Worm (Caenorhabditis elegans) whole organism, young adult: ENCODE data around the gene F38B6.3.

Source experiments
- B0019.2 ChIP-seq: fragments of 200-800 bp; sonication (Bioruptor generic); conservative IDR thresholded peaks from 2 replicates; pipeline ENCODE4 v1.3.6; 2022; ENCODE audit warnings: missing genetic modification reagents, missing genetic modification characterization, missing compliant biosample characterization
- B0336.3 ChIP-seq: fragments of 200-800 bp; sonication (Bioruptor generic); IDR thresholded peaks from 2 replicates; pipeline ENCODE4 v1.3.6; 2022; ENCODE audit warnings: missing genetic modification characterization, missing compliant biosample characterization
- C06A6.2 ChIP-seq: fragments of 200-800 bp; sonication (Bioruptor generic); conservative IDR thresholded peaks from 2 replicates; pipeline ENCODE4 v1.3.6; 2022; ENCODE audit warnings: missing genetic modification characterization, missing compliant biosample characterization
- F22D6.2 ChIP-seq: sonication (generic microtip); optimal IDR thresholded peaks from 2 replicates; lab custom pipeline; 2016; ENCODE audit warnings: mild to moderate bottlenecking, missing genetic modification characterization, missing compliant biosample characterization
- F23B12.7 ChIP-seq: sonication (generic microtip); optimal IDR thresholded peaks from 2 replicates; lab custom pipeline; 2017; ENCODE audit warnings: missing genetic modification characterization, mild to moderate bottlenecking, missing compliant biosample characterization, antibody characterized with exemption, moderate library complexity; ENCODE audit not compliant: insufficient read depth
- F52B5.7 ChIP-seq: sonication (generic microtip); optimal IDR thresholded peaks from 2 replicates; lab custom pipeline; 2016; ENCODE audit warnings: mild to moderate bottlenecking, missing genetic modification characterization, missing compliant biosample characterization
- K11D2.4 ChIP-seq: fragments of 200-800 bp; sonication (Bioruptor generic); IDR thresholded peaks from 2 replicates; pipeline ENCODE4 v1.3.6; 2022; ENCODE audit warnings: missing genetic modification reagents, missing genetic modification characterization, missing compliant biosample characterization
- K12H6.12 ChIP-seq: fragments of 200-800 bp; sonication (Bioruptor generic); optimal IDR thresholded peaks from 2 replicates; lab custom pipeline; 2018; ENCODE audit warnings: mild to moderate bottlenecking, missing genetic modification characterization, missing compliant biosample characterization
- Y53G8AR.9 ChIP-seq: fragments of 200-800 bp; sonication (Bioruptor generic); conservative IDR thresholded peaks from 2 replicates; pipeline ENCODE4 v1.3.6; 2022; ENCODE audit warnings: missing genetic modification reagents, missing genetic modification characterization, missing compliant biosample characterization
- Y79H2A.3 ChIP-seq: fragments of 200-800 bp; sonication (Bioruptor generic); conservative IDR thresholded peaks from 2 replicates; pipeline ENCODE4 v1.3.6; 2022; ENCODE audit warnings: missing genetic modification reagents, missing genetic modification characterization, missing compliant biosample characterization
- Y95B8A.8 ChIP-seq: fragments of 200-800 bp; sonication (Bioruptor generic); IDR thresholded peaks from 2 replicates; pipeline ENCODE4 v1.3.6; 2022; ENCODE audit warnings: missing genetic modification reagents, missing genetic modification characterization, missing compliant biosample characterization
- ZK185.1 ChIP-seq: sonication (generic microtip); optimal IDR thresholded peaks from 2 replicates; lab custom pipeline; 2016; ENCODE audit warnings: mild to moderate bottlenecking, missing genetic modification characterization, missing compliant biosample characterization; ENCODE audit not compliant: poor library complexity, severe bottlenecking
- atf-7 ChIP-seq: sonication (generic microtip); optimal IDR thresholded peaks from 2 replicates; lab custom pipeline; 2017; ENCODE audit warnings: mild to moderate bottlenecking, missing genetic modification characterization, missing compliant biosample characterization
- athp-1 ChIP-seq: sonication (generic microtip); optimal IDR thresholded peaks from 2 replicates; lab custom pipeline; 2017; ENCODE audit warnings: mild to moderate bottlenecking, missing genetic modification characterization, missing compliant biosample characterization
- attf-6 ChIP-seq: fragments of 200-800 bp; sonication (Bioruptor generic); IDR thresholded peaks from 2 replicates; pipeline ENCODE4 v1.3.6; 2022; ENCODE audit warnings: missing genetic modification reagents, missing genetic modification characterization, missing compliant biosample characterization
- cebp-1 ChIP-seq, 2 experiments: fragments of 200-800 bp in 1 of 2; sonication (Bioruptor generic) in 1 of 2; sonication (generic microtip) in 1 of 2; IDR thresholded peaks in 1 of 2; optimal IDR thresholded peaks in 1 of 2; 2 replicates each; pipeline versions ENCODE4 v1.3.6 to Lab custom; 2017 to 2022; ENCODE audit warnings: missing compliant biosample characterization in 2 of 2, missing genetic modification characterization in 2 of 2, mild to moderate bottlenecking in 1 of 2, missing genetic modification reagents in 1 of 2, moderate library complexity in 1 of 2
- ceh-100 ChIP-seq: fragments of 200-800 bp; sonication (Bioruptor generic); IDR thresholded peaks from 2 replicates; pipeline ENCODE4 v1.3.6; 2022; ENCODE audit warnings: missing genetic modification reagents, missing genetic modification characterization, missing compliant biosample characterization
- ceh-27 ChIP-seq: fragments of 200-800 bp; sonication (Bioruptor generic); optimal IDR thresholded peaks from 2 replicates; lab custom pipeline; 2018; ENCODE audit warnings: mild to moderate bottlenecking, missing genetic modification characterization, moderate library complexity, missing compliant biosample characterization
- ceh-40 ChIP-seq: fragments of 200-800 bp; sonication (Bioruptor generic); IDR thresholded peaks from 2 replicates; pipeline ENCODE4 v1.3.6; 2022; ENCODE audit warnings: missing genetic modification characterization, missing compliant biosample characterization
- ceh-91 ChIP-seq: fragments of 200-800 bp; sonication (Bioruptor generic); IDR thresholded peaks from 2 replicates; pipeline ENCODE4 v1.3.6; 2022; ENCODE audit warnings: missing genetic modification reagents, missing genetic modification characterization, missing compliant biosample characterization
- chd-7 ChIP-seq: sonication (generic microtip); optimal IDR thresholded peaks from 2 replicates; lab custom pipeline; 2016; ENCODE audit warnings: mild to moderate bottlenecking, missing genetic modification characterization, moderate library complexity, missing compliant biosample characterization
- dpff-1 ChIP-seq: sonication (generic microtip); optimal IDR thresholded peaks from 2 replicates; lab custom pipeline; 2017; ENCODE audit warnings: mild to moderate bottlenecking, missing genetic modification characterization, missing compliant biosample characterization
- egrh-3 ChIP-seq: fragments of 200-800 bp; sonication (Bioruptor generic); IDR thresholded peaks from 2 replicates; pipeline ENCODE4 v1.3.6; 2022; ENCODE audit warnings: missing genetic modification reagents, missing genetic modification characterization, missing compliant biosample characterization
- hmg-1.2 ChIP-seq: fragments of 200-800 bp; sonication (Bioruptor generic); IDR thresholded peaks from 2 replicates; pipeline ENCODE4 v1.3.6; 2022; ENCODE audit warnings: missing genetic modification reagents, missing genetic modification characterization, missing compliant biosample characterization
- hsf-1 ChIP-seq: fragments of 200-800 bp; sonication (Bioruptor generic); IDR thresholded peaks from 2 replicates; pipeline ENCODE4 v1.3.6; 2022; ENCODE audit warnings: missing genetic modification reagents, missing genetic modification characterization, missing compliant biosample characterization
- let-607 ChIP-seq, 2 experiments: fragments of 200-800 bp in 1 of 2; sonication (Bioruptor generic) in 1 of 2; sonication (generic microtip) in 1 of 2; optimal IDR thresholded peaks; 2 replicates each; lab custom pipeline; 2016 to 2018; ENCODE audit warnings: mild to moderate bottlenecking in 2 of 2, missing compliant biosample characterization in 2 of 2, missing genetic modification characterization in 2 of 2, moderate library complexity in 2 of 2, missing genotype in 1 of 2
- lin-35 ChIP-seq, 3 experiments: fragments of 150-350 bp in 2 of 3; sonication (generic microtip) in 1 of 3; optimal IDR thresholded peaks; 2 replicates each; lab custom pipeline; 2014 to 2018; ENCODE audit warnings: missing biosample characterization in 3 of 3, missing genetic modification characterization in 3 of 3, missing genetic modification reagents in 3 of 3
- lin-40 ChIP-seq: sonication (generic microtip); optimal IDR thresholded peaks from 2 replicates; lab custom pipeline; 2016; ENCODE audit warnings: missing genetic modification characterization, mild to moderate bottlenecking, missing compliant biosample characterization, missing genotype, missing genetic modification reagents
- lir-1 ChIP-seq: fragments of 200-800 bp; sonication (Bioruptor generic); conservative IDR thresholded peaks from 2 replicates; pipeline ENCODE4 v1.3.6; 2022; ENCODE audit warnings: missing genetic modification reagents, missing genetic modification characterization, missing compliant biosample characterization
- madf-10 ChIP-seq: sonication (generic microtip); optimal IDR thresholded peaks from 2 replicates; lab custom pipeline; 2016; ENCODE audit warnings: mild to moderate bottlenecking, missing genetic modification characterization, missing compliant biosample characterization
- mcd-1 ChIP-seq: fragments of 200-800 bp; sonication (Bioruptor generic); IDR thresholded peaks from 2 replicates; pipeline ENCODE4 v1.3.6; 2022; ENCODE audit warnings: missing genetic modification reagents, missing genetic modification characterization, missing compliant biosample characterization
- nfyb-1 ChIP-seq: fragments of 200-800 bp; sonication (Bioruptor generic); IDR thresholded peaks from 2 replicates; pipeline ENCODE4 v1.3.6; 2022; ENCODE audit warnings: missing genetic modification reagents, missing genetic modification characterization, missing compliant biosample characterization
- nhr-27 ChIP-seq: fragments of 200-800 bp; sonication (Bioruptor generic); optimal IDR thresholded peaks from 2 replicates; lab custom pipeline; 2018; ENCODE audit warnings: mild to moderate bottlenecking, missing genetic modification characterization, moderate library complexity, missing compliant biosample characterization
- nhr-80 ChIP-seq: sonication (generic microtip); optimal IDR thresholded peaks from 2 replicates; lab custom pipeline; 2016; ENCODE audit warnings: missing genetic modification characterization, missing compliant biosample characterization
- pbrm-1 ChIP-seq: fragments of 200-800 bp; sonication (Bioruptor generic); IDR thresholded peaks from 2 replicates; pipeline ENCODE4 v1.3.6; 2022; ENCODE audit warnings: missing genetic modification reagents, missing genetic modification characterization, missing compliant biosample characterization
- pha-4 ChIP-seq: fragments of 150-350 bp; sonication (generic microtip); optimal IDR thresholded peaks from 2 replicates; lab custom pipeline; 2014; ENCODE audit warnings: missing biosample characterization, missing genetic modification reagents, missing genetic modification characterization
- rcor-1 ChIP-seq: fragments of 200-800 bp; sonication (Bioruptor generic); IDR thresholded peaks from 2 replicates; pipeline ENCODE4 v1.3.6; 2022; ENCODE audit warnings: missing genetic modification reagents, missing genetic modification characterization, missing compliant biosample characterization
- rpc-1 ChIP-seq, 2 experiments: fragments of 150-350 bp in 1 of 2; sonication (generic microtip) in 1 of 2; optimal IDR thresholded peaks; 2 replicates each; lab custom pipeline; 2014 to 2018; ENCODE audit warnings: missing biosample characterization in 1 of 2, missing genetic modification characterization in 1 of 2, missing genetic modification reagents in 1 of 2, missing genotype in 1 of 2
- snpc-3.4 ChIP-seq: sonication (generic microtip); optimal IDR thresholded peaks from 2 replicates; lab custom pipeline; 2017; ENCODE audit warnings: missing genetic modification characterization, mild to moderate bottlenecking, missing compliant biosample characterization, antibody characterized with exemption, moderate library complexity, missing genotype, missing genetic modification reagents
- somi-1 ChIP-seq: fragments of 200-800 bp; sonication (Bioruptor generic); optimal IDR thresholded peaks from 2 replicates; lab custom pipeline; 2018; ENCODE audit warnings: mild to moderate bottlenecking, missing genetic modification characterization, missing compliant biosample characterization
- tbp1 ChIP-seq: fragments of 200-800 bp; sonication (Bioruptor generic); optimal IDR thresholded peaks from 2 replicates; lab custom pipeline; 2018; ENCODE audit warnings: mild to moderate bottlenecking, missing genetic modification characterization, missing compliant biosample characterization
- unc-62 ChIP-seq: fragments of 150-350 bp; optimal IDR thresholded peaks from 2 replicates; lab custom pipeline; 2014; ENCODE audit warnings: missing biosample characterization, missing genetic modification reagents, missing genetic modification characterization
- ztf-22 ChIP-seq: fragments of 200-800 bp; sonication (Bioruptor generic); optimal IDR thresholded peaks from 2 replicates; lab custom pipeline; 2018; ENCODE audit warnings: mild to moderate bottlenecking, missing genetic modification characterization, moderate library complexity, missing compliant biosample characterization
- ztf-26 ChIP-seq: sonication (generic microtip); optimal IDR thresholded peaks from 2 replicates; lab custom pipeline; 2017; ENCODE audit warnings: missing genetic modification characterization, missing compliant biosample characterization
- ztf-6 ChIP-seq: fragments of 200-800 bp; sonication (Bioruptor generic); IDR thresholded peaks from 2 replicates; pipeline ENCODE4 v1.3.6; 2022; ENCODE audit warnings: missing genetic modification reagents, missing genetic modification characterization, missing compliant biosample characterization

The F38B6.3 gene

DNA sequence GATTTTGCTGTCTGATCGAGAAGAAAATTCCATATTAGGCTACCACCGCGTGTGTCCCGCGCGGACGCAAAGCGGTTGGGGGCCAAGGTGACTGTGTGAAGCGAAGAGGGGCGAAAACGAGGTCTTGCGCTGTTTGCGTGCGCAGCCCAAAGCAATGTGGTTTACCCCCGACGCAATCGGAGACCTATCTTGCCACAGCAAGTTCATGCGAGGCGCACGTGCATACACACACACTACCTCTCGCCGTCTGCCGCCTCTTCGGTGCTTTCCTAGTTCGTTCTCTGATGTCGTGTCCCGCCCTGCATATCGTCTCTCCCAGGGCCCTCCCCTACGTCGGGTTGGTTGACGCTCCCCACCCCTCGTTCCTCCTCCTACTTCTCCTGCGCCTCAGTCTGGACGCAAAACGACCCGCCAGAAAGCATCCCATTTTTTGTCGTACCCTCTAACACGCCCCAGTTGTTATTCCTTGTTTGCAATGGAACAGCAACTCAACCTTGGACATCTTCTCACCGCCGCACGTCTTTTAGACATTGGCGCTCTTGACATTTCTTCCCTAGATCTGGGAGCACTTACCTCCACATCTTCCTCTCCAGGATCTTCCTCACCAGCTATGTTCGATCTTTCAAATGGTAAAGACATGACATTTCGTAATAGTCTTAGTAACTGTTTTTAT lies 48.7 kb downstream of the F38B6.3 start, which contains the start of gene mdl-1 (continued):
- TF ChIP-seq ceh-100: 0 out of 2 replicates have a peak, but pooled peaks have one; percentile 18
- peak; percentile 75 for TF ChIP-seq pha-4 (tag; lab: Kevin White, UChicago)
- peak; percentile 30; the same call in 1 of the 2 replicates for TF ChIP-seq lir-1 (GFP tag; lab: Robert Waterston, UW)
- no peak for TF ChIP-seq athp-1
- TF ChIP-seq let-607 (tag; optimal IDR thresholded peaks at IDR 0.05; lab: Kevin White, UChicago): peak in 1 of 2 experiments; percentile 28
- peak in 1 of 3 experiments; percentile 14 for TF ChIP-seq lin-35 (GFP tag; optimal IDR thresholded peaks at IDR 0.05; lab: Kevin White, UChicago)
- peak; percentile 90 for TF ChIP-seq nfyb-1 (GFP tag; lab: Robert Waterston, UW)
- peak; percentile 58 for TF ChIP-seq ZK185.1
- no peak for TF ChIP-seq hsf-1 (GFP tag; lab: Robert Waterston, UW)
- peak; percentile 37 for TF ChIP-seq nhr-80 (tag; lab: Kevin White, UChicago)
- peak; percentile 82 for TF ChIP-seq ztf-26 (tag; lab: Kevin White, UChicago)
- peak; percentile 69 for TF ChIP-seq cebp-1 (GFP tag; IDR thresholded peaks at IDR 0.05; lab: Robert Waterston, UW)
- TF ChIP-seq cebp-1 (tag; optimal IDR thresholded peaks at IDR 0.05; lab: Kevin White, UChicago): peak; percentile 85
- no peak for TF ChIP-seq B0336.3 (GFP tag; lab: Robert Waterston, UW)
- peak; percentile 53 for TF ChIP-seq nhr-27 (tag; lab: Kevin White, UChicago)
- peak; percentile 59 for TF ChIP-seq F22D6.2 (tag; lab: Kevin White, UChicago)
- TF ChIP-seq atf-7 (tag; lab: Kevin White, UChicago): peak; percentile 51
- 0 out of 2 replicates have a peak, but pooled peaks have one; percentile 52 for TF ChIP-seq ceh-40 (GFP tag; lab: Robert Waterston, UW)
- 0 out of 2 replicates have a peak, but pooled peaks have one; percentile 7 for TF ChIP-seq Y53G8AR.9
- TF ChIP-seq madf-10 (tag; lab: Kevin White, UChicago): no peak
- no peak for TF ChIP-seq dpff-1 (tag; lab: Kevin White, UChicago)
- peak; percentile 92 for TF ChIP-seq K12H6.12 (tag; lab: Kevin White, UChicago)
- TF ChIP-seq ceh-91: no peak
- TF ChIP-seq B0019.2: no peak
- peak; percentile 60 for TF ChIP-seq rcor-1 (GFP tag; lab: Robert Waterston, UW)
- TF ChIP-seq Y95B8A.8 (GFP tag; lab: Robert Waterston, UW): peak; percentile 62; the same call in 1 of the 2 replicates
- TF ChIP-seq F52B5.7: peak; percentile 71
- peak; percentile 86 for TF ChIP-seq egrh-3 (GFP tag; lab: Robert Waterston, UW)
- TF ChIP-seq chd-7 (tag; lab: Kevin White, UChicago): peak; percentile 93
- TF ChIP-seq lin-40: peak; percentile 68
- TF ChIP-seq attf-6: no peak
- TF ChIP-seq F23B12.7 (tag; lab: Kevin White, UChicago): peak; percentile 70
- peak; percentile 48; the same call in 1 of the 2 replicates for TF ChIP-seq C06A6.2 (GFP tag; lab: Robert Waterston, UW)
- peak; percentile 68; the same call in 1 of the 2 replicates for TF ChIP-seq pbrm-1 (GFP tag; lab: Robert Waterston, UW)
- peak; percentile 87 for TF ChIP-seq ceh-27 (GFP tag; lab: Kevin White, UChicago)
- TF ChIP-seq snpc-3.4 (tag; lab: Kevin White, UChicago): peak; percentile 6
- peak; percentile 44 for TF ChIP-seq tbp1 (GFP tag; lab: Kevin White, UChicago)
- peak; percentile 64 for TF ChIP-seq ztf-22 (GFP tag; lab: Kevin White, UChicago)
- TF ChIP-seq rpc-1 (optimal IDR thresholded peaks at IDR 0.05; lab: Kevin White, UChicago): no peak
- TF ChIP-seq rpc-1 (tag; optimal IDR thresholded peaks at IDR 0.05; lab: Kevin White, UChicago): no peak
- TF ChIP-seq Y79H2A.3 (GFP tag; lab: Robert Waterston, UW): no peak; the same call in 1 of the 2 replicates
- no peak for TF ChIP-seq unc-62 (GFP tag; lab: Kevin White, UChicago)
- TF ChIP-seq ztf-6 (GFP tag; lab: Robert Waterston, UW): no peak
- TF ChIP-seq somi-1 (GFP tag; lab: Kevin White, UChicago): peak; percentile 72
- peak; percentile 69; the same call in 1 of the 2 replicates for TF ChIP-seq K11D2.4 (GFP tag; lab: Robert Waterston, UW)
- peak; percentile 68 for TF ChIP-seq hmg-1.2
- TF ChIP-seq mcd-1 (GFP tag; lab: Robert Waterston, UW): peak; percentile 70
